Worm (Caenorhabditis elegans) whole organism, L2 larva: Measurements from ENCODE around the gene srx-8.

Experiments used
- F13H6.1 ChIP-seq: sonication (generic microtip); optimal IDR thresholded peaks from 2 replicates; lab custom pipeline; 2016; ENCODE audit warnings: missing genetic modification characterization, missing compliant biosample characterization
- alr-1 ChIP-seq: fragments of 150-350 bp; optimal IDR thresholded peaks from 2 replicates; lab custom pipeline; 2014; ENCODE audit warnings: missing biosample characterization, missing genetic modification characterization
- aly-2 ChIP-seq: fragments of 150-350 bp; optimal IDR thresholded peaks from 2 replicates; lab custom pipeline; 2014; ENCODE audit warnings: missing biosample characterization, missing genetic modification characterization
- blmp-1 ChIP-seq: sonication (generic microtip); optimal IDR thresholded peaks from 2 replicates; lab custom pipeline; 2017; ENCODE audit warnings: missing genetic modification characterization, mild to moderate bottlenecking, missing compliant biosample characterization, antibody characterized with exemption, moderate library complexity; ENCODE audit not compliant: insufficient read depth
- ceh-16 ChIP-seq: fragments of 150-350 bp; optimal IDR thresholded peaks from 2 replicates; lab custom pipeline; 2014; ENCODE audit warnings: missing biosample characterization, missing genetic modification characterization
- ceh-82 ChIP-seq: fragments of 150-350 bp; optimal IDR thresholded peaks from 2 replicates; lab custom pipeline; 2014; ENCODE audit warnings: missing biosample characterization, missing genetic modification characterization
- crh-2 ChIP-seq: sonication (generic microtip); optimal IDR thresholded peaks from 2 replicates; lab custom pipeline; 2017; ENCODE audit warnings: missing biosample characterization, missing genetic modification characterization
- dmd-4 ChIP-seq: sonication (generic microtip); optimal IDR thresholded peaks from 2 replicates; lab custom pipeline; 2017; ENCODE audit warnings: missing biosample characterization, missing genetic modification characterization
- elt-1 ChIP-seq: fragments of 150-350 bp; optimal IDR thresholded peaks from 2 replicates; lab custom pipeline; 2014; ENCODE audit warnings: missing biosample characterization, missing genetic modification characterization
- elt-3 ChIP-seq: sonication (generic microtip); optimal IDR thresholded peaks from 2 replicates; lab custom pipeline; 2017; ENCODE audit warnings: missing biosample characterization, missing genetic modification characterization
- fos-1 ChIP-seq: fragments of 150-350 bp; optimal IDR thresholded peaks from 2 replicates; lab custom pipeline; 2014; ENCODE audit warnings: missing biosample characterization, missing genetic modification characterization
- lin-11 ChIP-seq: fragments of 150-350 bp; sonication (generic microtip); optimal IDR thresholded peaks from 2 replicates; lab custom pipeline; 2014; ENCODE audit warnings: missing biosample characterization, missing genetic modification characterization, inconsistent platforms, mixed read lengths
- lin-13 ChIP-seq: fragments of 150-350 bp; optimal IDR thresholded peaks from 2 replicates; lab custom pipeline; 2014; ENCODE audit warnings: missing biosample characterization, missing genetic modification reagents, missing genetic modification characterization
- lin-39 ChIP-seq: fragments of 150-350 bp; optimal IDR thresholded peaks from 2 replicates; lab custom pipeline; 2014; ENCODE audit warnings: missing biosample characterization, missing genetic modification reagents, missing genetic modification characterization
- mbf-1 ChIP-seq: sonication (generic microtip); optimal IDR thresholded peaks from 2 replicates; lab custom pipeline; 2017; ENCODE audit warnings: missing biosample characterization, missing genetic modification characterization
- mdl-1 ChIP-seq, 2 experiments: fragments of 150-350 bp in 1 of 2; sonication (generic microtip) in 1 of 2; optimal IDR thresholded peaks; 2 replicates each; lab custom pipeline; 2017; ENCODE audit warnings: missing biosample characterization in 2 of 2, missing genetic modification characterization in 2 of 2
- nhr-11 ChIP-seq: fragments of 150-350 bp; optimal IDR thresholded peaks from 2 replicates; lab custom pipeline; 2014; ENCODE audit warnings: missing biosample characterization, missing genetic modification characterization
- nhr-129 ChIP-seq: fragments of 150-350 bp; optimal IDR thresholded peaks from 2 replicates; lab custom pipeline; 2014; ENCODE audit warnings: missing biosample characterization, missing genetic modification characterization
- nhr-25 ChIP-seq: fragments of 150-350 bp; sonication (generic microtip); optimal IDR thresholded peaks from 3 replicates; lab custom pipeline; 2014; ENCODE audit warnings: missing biosample characterization, missing genetic modification characterization
- nhr-6 ChIP-seq: fragments of 150-350 bp; optimal IDR thresholded peaks from 2 replicates; lab custom pipeline; 2014; ENCODE audit warnings: missing biosample characterization, missing genetic modification characterization
- nhr-77 ChIP-seq: fragments of 150-350 bp; optimal IDR thresholded peaks from 2 replicates; lab custom pipeline; 2014; ENCODE audit warnings: missing biosample characterization, missing genetic modification characterization
- peb-1 ChIP-seq: fragments of 150-350 bp; optimal IDR thresholded peaks from 2 replicates; lab custom pipeline; 2014; ENCODE audit warnings: missing biosample characterization, missing genetic modification characterization
- sem-4 ChIP-seq: fragments of 150-350 bp; optimal IDR thresholded peaks from 2 replicates; lab custom pipeline; 2014; ENCODE audit warnings: missing biosample characterization, missing genetic modification reagents, missing genetic modification characterization
- skn-1 ChIP-seq: sonication (generic microtip); optimal IDR thresholded peaks from 2 replicates; lab custom pipeline; 2017; ENCODE audit warnings: missing biosample characterization, missing genetic modification characterization
- sma-3 ChIP-seq: sonication (generic microtip); optimal IDR thresholded peaks from 2 replicates; lab custom pipeline; 2016; ENCODE audit warnings: missing genetic modification reagents, missing genetic modification characterization, missing compliant biosample characterization
- sma-9 ChIP-seq, 2 experiments: fragments of 150-350 bp in 1 of 2; sonication (generic microtip) in 1 of 2; optimal IDR thresholded peaks; 2 replicates each; lab custom pipeline; 2014 to 2016; ENCODE audit warnings: missing genetic modification characterization in 2 of 2, mild to moderate bottlenecking in 1 of 2, missing biosample characterization in 1 of 2, missing compliant biosample characterization in 1 of 2, missing genetic modification reagents in 1 of 2, moderate library complexity in 1 of 2
- unc-39 ChIP-seq: fragments of 150-350 bp; optimal IDR thresholded peaks from 2 replicates; lab custom pipeline; 2014; ENCODE audit warnings: missing biosample characterization, missing genetic modification characterization
- unc-55 ChIP-seq: fragments of 150-350 bp; sonication (generic microtip); optimal IDR thresholded peaks from 3 replicates; lab custom pipeline; 2014; ENCODE audit warnings: missing biosample characterization, missing genetic modification reagents, missing genetic modification characterization
- unc-62 ChIP-seq: fragments of 150-350 bp; optimal IDR thresholded peaks from 2 replicates; lab custom pipeline; 2014; ENCODE audit warnings: missing biosample characterization, missing genetic modification reagents, missing genetic modification characterization
- zag-1 ChIP-seq: fragments of 150-350 bp; optimal IDR thresholded peaks from 2 replicates; lab custom pipeline; 2014; ENCODE audit warnings: missing biosample characterization, missing genetic modification characterization
- ztf-1 ChIP-seq: fragments of 200-800 bp; sonication (Bioruptor generic); conservative IDR thresholded peaks from 2 replicates; pipeline ENCODE4 v1.3.6; 2022; ENCODE audit warnings: missing genetic modification characterization, missing compliant biosample characterization
- ztf-11 ChIP-seq: sonication (generic microtip); optimal IDR thresholded peaks from 2 replicates; lab custom pipeline; 2017; ENCODE audit warnings: missing biosample characterization, missing genetic modification characterization

Gene srx-8

ce11 chrV:585472-585871 is 29.5 kb upstream of the srx-8 start, which contains the start of gene K06H6.2:
K06H6.2 (plus strand) TSS chrV:585772.
- TF ChIP-seq lin-11 (tag; lab: Kevin White, UChicago) (no peak), ztf-1 (GFP tag; lab: Robert Waterston, UW) (no peak), sma-9 (GFP tag; optimal IDR thresholded peaks at IDR 0.05; lab: Kevin White, UChicago) (no peak), sma-9 (tag; optimal IDR thresholded peaks at IDR 0.05; lab: Kevin White, UChicago) (no peak), mbf-1 (tag; lab: Kevin White, UChicago) (no peak), nhr-25 (tag; lab: Kevin White, UChicago) (no peak), lin-39 (no peak), lin-13 (no peak), ceh-16 (tag; lab: Kevin White, UChicago) (no peak), nhr-6 (tag; lab: Kevin White, UChicago) (no peak), elt-1 (tag; lab: Kevin White, UChicago) (no peak), nhr-11 (tag; lab: Kevin White, UChicago) (no peak)

- TF ChIP-seq unc-62 (GFP tag; lab: Kevin White, UChicago) (no peak), crh-2 (no peak), lin-11 (tag; lab: Kevin White, UChicago) (no peak), skn-1 (tag; lab: Kevin White, UChicago) (no peak), zag-1 (tag; lab: Kevin White, UChicago) (no peak), ceh-16 (tag; lab: Kevin White, UChicago) (no peak), F13H6.1 (tag; lab: Kevin White, UChicago) (no peak), dmd-4 (no peak), aly-2 (tag; lab: Kevin White, UChicago) (no peak), peb-1 (tag; lab: Kevin White, UChicago) (no peak), elt-1 (tag; lab: Kevin White, UChicago) (no peak), unc-55 (no peak), alr-1 (tag; lab: Kevin White, UChicago) (no peak), ztf-1 (GFP tag; lab: Robert Waterston, UW) (no peak), sem-4 (tag; lab: Kevin White, UChicago) (no peak), mbf-1 (tag; lab: Kevin White, UChicago) (no peak), sma-3 (GFP tag; lab: Kevin White, UChicago) (no peak), fos-1 (tag; lab: Kevin White, UChicago) (no peak), nhr-25 (tag; lab: Kevin White, UChicago) (no peak), mdl-1 (tag; optimal IDR thresholded peaks at IDR 0.05; lab: Kevin White, UChicago) (no peak)
Observed at ce11 chrV:581616-582015, 25.7 kb upstream of the srx-8 start, which contains the start of gene nstp-7. nstp-7 (plus strand) TSS chrV:581916.

- TF ChIP-seq F13H6.1 (tag; lab: Kevin White, UChicago) (no peak), nhr-77 (tag; lab: Kevin White, UChicago) (no peak), ceh-82 (tag; lab: Kevin White, UChicago) (no peak), nhr-129 (tag; lab: Kevin White, UChicago) (no peak), unc-39 (tag; lab: Kevin White, UChicago) (no peak), blmp-1 (no peak), ztf-11 (tag; lab: Kevin White, UChicago) (no peak), elt-3 (tag; lab: Kevin White, UChicago) (no peak), crh-2 (no peak), mdl-1 (tag; optimal IDR thresholded peaks at IDR 0.05; lab: Kevin White, UChicago) (no peak), ztf-1 (GFP tag; lab: Robert Waterston, UW) (no peak), peb-1 (tag; lab: Kevin White, UChicago) (no peak), lin-13 (no peak)
- TF ChIP-seq, all 48 proteins: peak for 0
Observed at ce11 chrV:578977-579376, 23.0 kb upstream of the srx-8 start, which contains the start of gene K06H6.4. K06H6.4 (plus strand) TSS chrV:579277.

- TF ChIP-seq crh-2 (no peak), ceh-16 (tag; lab: Kevin White, UChicago) (no peak), ztf-1 (GFP tag; lab: Robert Waterston, UW) (no peak), elt-1 (tag; lab: Kevin White, UChicago) (no peak)
Observed at ce11 chrV:576918-577317, 21.0 kb upstream of the srx-8 start.

ce11 chrV:576070-576469 is 20.1 kb upstream of the srx-8 start, which contains the start of gene K06H6.5:
K06H6.5 (plus strand) TSS chrV:576370.
- TF ChIP-seq dmd-4: no peak
- no peak for TF ChIP-seq aly-2 (tag; lab: Kevin White, UChicago)
- TF ChIP-seq elt-3 (tag; lab: Kevin White, UChicago): no peak
- no peak for TF ChIP-seq lin-13
- TF ChIP-seq mdl-1 (tag; optimal IDR thresholded peaks at IDR 0.05; lab: Kevin White, UChicago): no peak
- no peak for TF ChIP-seq unc-55
- TF ChIP-seq ceh-16 (tag; lab: Kevin White, UChicago): no peak
